Worm (Caenorhabditis elegans) whole organism, L3 larva: Measurements from ENCODE around the gene T04C12.9.

Source experiments
- R02D3.7 ChIP-seq: fragments of 150-350 bp; optimal IDR thresholded peaks from 2 replicates; lab custom pipeline; 2014; ENCODE audit warnings: missing biosample characterization, missing genetic modification characterization
- aly-2 ChIP-seq: fragments of 150-350 bp; optimal IDR thresholded peaks from 2 replicates; lab custom pipeline; 2014; ENCODE audit warnings: missing biosample characterization, missing genetic modification characterization
- ama-1 ChIP-seq: fragments of 150-350 bp; optimal IDR thresholded peaks from 2 replicates; lab custom pipeline; 2018
- ceh-16 ChIP-seq: sonication (generic microtip); optimal IDR thresholded peaks from 2 replicates; lab custom pipeline; 2017; ENCODE audit warnings: missing biosample characterization, missing genetic modification characterization
- ceh-28 ChIP-seq: fragments of 150-350 bp; optimal IDR thresholded peaks from 2 replicates; lab custom pipeline; 2014; ENCODE audit warnings: missing biosample characterization, missing genetic modification reagents, missing genetic modification characterization
- ceh-9 ChIP-seq: sonication (generic microtip); optimal IDR thresholded peaks from 2 replicates; lab custom pipeline; 2018; ENCODE audit warnings: missing biosample characterization, missing genetic modification characterization
- daf-12 ChIP-seq: fragments of 150-350 bp; optimal IDR thresholded peaks from 2 replicates; lab custom pipeline; 2014; ENCODE audit warnings: missing biosample characterization, missing genetic modification reagents, missing genetic modification characterization
- egl-27 ChIP-seq: sonication (generic microtip); optimal IDR thresholded peaks from 4 replicates; lab custom pipeline; 2017; ENCODE audit warnings: missing biosample characterization, missing genetic modification reagents, missing genetic modification characterization
- egl-5 ChIP-seq: fragments of 150-350 bp; optimal IDR thresholded peaks from 2 replicates; lab custom pipeline; 2017; ENCODE audit warnings: missing biosample characterization, missing genetic modification reagents, missing genetic modification characterization, inconsistent platforms
- elt-1 ChIP-seq: fragments of 150-350 bp; optimal IDR thresholded peaks from 2 replicates; lab custom pipeline; 2014; ENCODE audit warnings: missing biosample characterization, missing genetic modification characterization
- elt-2 ChIP-seq: sonication (generic microtip); optimal IDR thresholded peaks from 2 replicates; lab custom pipeline; 2016; ENCODE audit warnings: missing genetic modification reagents, mild to moderate bottlenecking, missing genetic modification characterization, missing compliant biosample characterization
- elt-3 ChIP-seq, 3 experiments: fragments of 150-350 bp in 1 of 3; sonication (generic microtip) in 2 of 3; optimal IDR thresholded peaks; 2 replicates in 2 of 3; 4 replicates in 1 of 3; lab custom pipeline; 2014 to 2017; ENCODE audit warnings: missing biosample characterization in 3 of 3, missing genetic modification characterization in 3 of 3
- eor-1 ChIP-seq, 2 experiments: fragments of 150-350 bp; optimal IDR thresholded peaks; 2 replicates each; lab custom pipeline; 2014 to 2018; ENCODE audit warnings: missing biosample characterization in 2 of 2, missing genetic modification characterization in 2 of 2
- fkh-10 ChIP-seq: sonication (generic microtip); optimal IDR thresholded peaks from 2 replicates; lab custom pipeline; 2017; ENCODE audit warnings: missing biosample characterization, missing genetic modification reagents, missing genetic modification characterization
- fkh-2 ChIP-seq: fragments of 150-350 bp; optimal IDR thresholded peaks from 2 replicates; lab custom pipeline; 2014; ENCODE audit warnings: missing biosample characterization, missing genetic modification reagents, missing genetic modification characterization
- fos-1 ChIP-seq: fragments of 150-350 bp; optimal IDR thresholded peaks from 2 replicates; lab custom pipeline; 2014; ENCODE audit warnings: missing biosample characterization, missing genetic modification characterization
- hmg-11 ChIP-seq: sonication (generic microtip); optimal IDR thresholded peaks from 2 replicates; lab custom pipeline; 2016; ENCODE audit warnings: missing genetic modification characterization, missing compliant biosample characterization
- jun-1 ChIP-seq: fragments of 150-350 bp; optimal IDR thresholded peaks from 2 replicates; lab custom pipeline; 2014; ENCODE audit warnings: missing biosample characterization, missing genetic modification reagents, missing genetic modification characterization
- lin-15B ChIP-seq: fragments of 150-350 bp; optimal IDR thresholded peaks from 2 replicates; lab custom pipeline; 2014; ENCODE audit warnings: missing biosample characterization, missing genetic modification characterization
- lin-39 ChIP-seq: fragments of 150-350 bp; optimal IDR thresholded peaks from 2 replicates; lab custom pipeline; 2018; ENCODE audit warnings: missing biosample characterization, missing genetic modification reagents, missing genetic modification characterization
- lsy-12 ChIP-seq: sonication (generic microtip); optimal IDR thresholded peaks from 2 replicates; lab custom pipeline; 2016; ENCODE audit warnings: mild to moderate bottlenecking, missing genetic modification characterization, missing compliant biosample characterization
- mml-1 ChIP-seq: fragments of 150-350 bp; sonication (generic microtip); optimal IDR thresholded peaks from 3 replicates; lab custom pipeline; 2014; ENCODE audit warnings: missing biosample characterization, missing genetic modification characterization
- nfya-1 ChIP-seq: sonication (generic microtip); optimal IDR thresholded peaks from 2 replicates; lab custom pipeline; 2017; ENCODE audit warnings: missing genetic modification characterization, mild to moderate bottlenecking, missing compliant biosample characterization, antibody characterized with exemption, moderate library complexity; ENCODE audit not compliant: insufficient read depth
- nhr-11 ChIP-seq: fragments of 150-350 bp; optimal IDR thresholded peaks from 2 replicates; lab custom pipeline; 2014; ENCODE audit warnings: missing biosample characterization, missing genetic modification characterization
- nhr-12 ChIP-seq: fragments of 150-350 bp; optimal IDR thresholded peaks from 2 replicates; lab custom pipeline; 2014; ENCODE audit warnings: missing biosample characterization, missing genetic modification characterization
- nhr-23 ChIP-seq: fragments of 150-350 bp; optimal IDR thresholded peaks from 2 replicates; lab custom pipeline; 2014; ENCODE audit warnings: missing biosample characterization, missing genetic modification reagents, missing genetic modification characterization
- nhr-237 ChIP-seq: fragments of 150-350 bp; optimal IDR thresholded peaks from 2 replicates; lab custom pipeline; 2014; ENCODE audit warnings: missing biosample characterization, missing genetic modification characterization
- nhr-25 ChIP-seq: sonication (generic microtip); optimal IDR thresholded peaks from 2 replicates; lab custom pipeline; 2017; ENCODE audit warnings: missing biosample characterization, missing genetic modification characterization
- nhr-28 ChIP-seq: fragments of 150-350 bp; optimal IDR thresholded peaks from 2 replicates; lab custom pipeline; 2014; ENCODE audit warnings: missing biosample characterization, missing genetic modification characterization
- nhr-43 ChIP-seq: sonication (generic microtip); optimal IDR thresholded peaks from 2 replicates; lab custom pipeline; 2016; ENCODE audit warnings: mild to moderate bottlenecking, missing genetic modification characterization, missing compliant biosample characterization; ENCODE audit not compliant: poor library complexity, severe bottlenecking
- nhr-67 ChIP-seq: fragments of 150-350 bp; optimal IDR thresholded peaks from 2 replicates; lab custom pipeline; 2014; ENCODE audit warnings: missing biosample characterization, missing genetic modification characterization
- nhr-76 ChIP-seq: fragments of 150-350 bp; sonication (generic microtip); optimal IDR thresholded peaks from 5 replicates; lab custom pipeline; 2014; ENCODE audit warnings: missing biosample characterization, missing genetic modification characterization
- nhr-77 ChIP-seq: fragments of 150-350 bp; optimal IDR thresholded peaks from 2 replicates; lab custom pipeline; 2014; ENCODE audit warnings: missing biosample characterization, missing genetic modification characterization
- pha-4 ChIP-seq: fragments of 150-350 bp; optimal IDR thresholded peaks from 2 replicates; lab custom pipeline; 2014; ENCODE audit warnings: missing biosample characterization, missing genetic modification reagents, missing genetic modification characterization
- pqm-1 ChIP-seq: fragments of 150-350 bp; optimal IDR thresholded peaks from 2 replicates; lab custom pipeline; 2017; ENCODE audit warnings: missing biosample characterization, missing genetic modification characterization, inconsistent platforms
- sea-2 ChIP-seq: fragments of 150-350 bp; sonication (generic microtip); optimal IDR thresholded peaks from 4 replicates; lab custom pipeline; 2014; ENCODE audit warnings: missing biosample characterization, missing genetic modification reagents, missing genetic modification characterization
- skn-1 ChIP-seq: fragments of 150-350 bp; optimal IDR thresholded peaks from 2 replicates; lab custom pipeline; 2014; ENCODE audit warnings: missing biosample characterization, missing genetic modification characterization
- unc-39 ChIP-seq: sonication (generic microtip); optimal IDR thresholded peaks from 4 replicates; lab custom pipeline; 2017; ENCODE audit warnings: missing biosample characterization, missing genetic modification characterization
- unc-62 ChIP-seq: fragments of 150-350 bp; sonication (generic microtip); optimal IDR thresholded peaks from 4 replicates; lab custom pipeline; 2014; ENCODE audit warnings: missing biosample characterization, missing genetic modification reagents, missing genetic modification characterization
- zag-1 ChIP-seq: fragments of 150-350 bp; optimal IDR thresholded peaks from 2 replicates; lab custom pipeline; 2014; ENCODE audit warnings: missing biosample characterization, missing genetic modification characterization
- ztf-11 ChIP-seq: fragments of 150-350 bp; optimal IDR thresholded peaks from 2 replicates; lab custom pipeline; 2014; ENCODE audit warnings: missing biosample characterization, missing genetic modification characterization
- ztf-4 ChIP-seq: fragments of 150-350 bp; optimal IDR thresholded peaks from 2 replicates; lab custom pipeline; 2014; ENCODE audit warnings: missing biosample characterization, missing genetic modification characterization

The T04C12.9 gene

DNA sequence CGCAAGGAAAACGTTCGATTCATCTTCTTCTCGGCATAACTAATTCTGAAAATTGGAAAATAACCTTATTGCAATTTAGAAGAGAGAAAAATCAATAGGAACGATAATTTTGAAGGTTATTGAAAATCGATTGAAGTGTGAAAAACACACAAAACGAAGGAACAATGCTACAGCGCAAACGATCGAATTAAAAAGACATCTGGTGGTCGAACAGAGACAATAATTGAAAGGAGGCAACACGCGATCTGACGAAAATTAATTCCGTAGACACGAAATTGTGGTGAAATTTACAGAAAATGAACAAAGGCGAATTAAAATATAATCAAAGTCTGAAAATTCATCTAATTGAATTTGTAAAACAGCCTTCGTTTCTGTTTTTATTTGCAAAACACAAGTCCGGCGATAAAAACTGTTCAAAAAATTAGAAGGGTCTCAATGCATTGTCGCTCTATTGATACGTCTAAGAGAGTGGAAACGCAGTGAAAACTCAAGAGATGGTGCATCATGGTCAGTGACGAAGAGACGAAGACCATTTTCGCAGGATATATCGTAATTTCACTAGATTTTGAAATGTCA, 23.5 kb downstream of the T04C12.9 start, which contains the start of gene pak-2 (continued):
- no peak for TF ChIP-seq nhr-12 (tag; lab: Kevin White, UChicago)
- no peak for TF ChIP-seq R02D3.7 (tag; lab: Kevin White, UChicago)
- no peak for TF ChIP-seq eor-1 (tag; optimal IDR thresholded peaks at IDR 0.05; lab: Kevin White, UChicago)
- TF ChIP-seq nhr-76 (tag; lab: Kevin White, UChicago), result no peak
- peak; percentile 8 for TF ChIP-seq jun-1
- TF ChIP-seq ama-1 (lab: Kevin White, UChicago), result no peak
- TF ChIP-seq daf-12 (tag; lab: Kevin White, UChicago), result no peak

DNA sequence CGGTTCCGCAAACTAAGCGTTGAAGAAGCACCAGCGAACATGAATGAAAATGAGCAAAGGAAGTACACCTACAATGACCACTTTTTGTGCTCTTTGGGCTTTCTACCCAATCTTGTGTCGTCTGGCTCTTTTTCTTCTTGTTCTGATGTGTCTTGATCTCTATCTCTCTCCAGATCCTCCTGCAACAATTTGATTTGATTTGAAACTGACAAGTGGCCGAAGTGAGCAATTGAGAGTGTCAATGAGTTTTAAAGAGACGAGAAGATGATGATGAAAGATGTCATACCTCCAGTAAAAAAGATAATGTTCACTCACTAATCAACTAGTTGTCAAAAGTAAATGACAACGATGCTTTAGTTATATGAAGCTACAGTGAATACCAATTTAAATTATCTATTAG, 28.3 kb downstream of the T04C12.9 start, which contains the start of gene pptr-2:
Gene pptr-2, minus strand, starts transcription at position 184 of the 400 bp plus-strand sequence.
- TF ChIP-seq nfya-1 (tag; lab: Kevin White, UChicago), result peak; percentile 21
- TF ChIP-seq nhr-23 (tag; lab: Kevin White, UChicago), result no peak
- TF ChIP-seq ztf-4 (tag; lab: Kevin White, UChicago), result no peak
- TF ChIP-seq, all 47 proteins: peak for 1

DNA sequence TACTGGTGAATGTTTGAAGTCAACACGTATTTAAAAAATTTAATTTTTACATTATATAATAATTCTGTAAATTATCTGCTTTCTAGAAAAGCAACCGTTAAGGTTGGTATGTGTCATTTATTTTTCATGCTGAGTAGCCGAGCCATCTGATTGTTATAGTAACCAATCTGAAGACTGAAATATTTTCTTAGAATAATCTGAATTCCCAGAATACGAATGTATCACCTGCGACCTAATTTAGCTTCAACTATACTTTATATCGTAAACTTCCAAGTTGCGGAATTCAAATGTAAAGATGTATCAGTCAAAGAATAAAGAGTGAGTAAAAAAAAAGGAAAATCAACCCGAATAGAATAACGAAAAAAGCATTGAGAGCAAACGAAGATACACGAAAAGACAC, 29.8 kb downstream of the T04C12.9 start:
- TF ChIP-seq nhr-23 (tag; lab: Kevin White, UChicago) (no peak), nhr-77 (tag; lab: Kevin White, UChicago) (no peak), aly-2 (tag; lab: Kevin White, UChicago) (no peak), nhr-11 (tag; lab: Kevin White, UChicago) (no peak), ceh-16 (tag; lab: Kevin White, UChicago) (no peak), unc-39 (no peak), jun-1 (no peak), nhr-43 (no peak), elt-1 (tag; lab: Kevin White, UChicago) (no peak)

DNA sequence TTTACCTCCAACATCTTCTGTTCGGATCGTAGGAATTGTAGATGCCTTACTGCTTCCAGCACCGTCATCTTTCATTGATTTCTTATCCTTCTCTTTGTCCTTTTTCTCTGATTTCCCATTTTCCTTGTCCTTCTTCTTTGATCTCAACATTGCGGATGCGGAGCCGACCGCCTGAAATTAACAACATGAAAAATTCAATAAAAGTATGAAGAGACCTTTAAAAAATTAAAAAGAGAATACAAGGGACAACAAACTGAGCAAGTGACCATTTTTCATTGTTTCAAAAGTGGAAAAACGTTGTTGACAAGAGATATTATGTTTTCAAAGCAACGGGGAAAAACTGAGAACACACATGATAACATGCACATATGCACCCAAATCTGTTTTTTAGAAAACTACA, 32.3 kb downstream of the T04C12.9 start:
- TF ChIP-seq hmg-11 (tag; lab: Kevin White, UChicago) (no peak), unc-39 (no peak), ceh-9 (no peak), fkh-10 (GFP tag; lab: Kevin White, UChicago) (no peak), nhr-11 (tag; lab: Kevin White, UChicago) (no peak), mml-1 (tag; lab: Kevin White, UChicago) (no peak), nhr-43 (no peak), elt-2 (tag; lab: Kevin White, UChicago) (no peak), egl-27 (no peak), pha-4 (tag; lab: Kevin White, UChicago) (no peak), zag-1 (tag; lab: Kevin White, UChicago) (no peak), nfya-1 (tag; lab: Kevin White, UChicago) (no peak), nhr-23 (tag; lab: Kevin White, UChicago) (no peak)

DNA sequence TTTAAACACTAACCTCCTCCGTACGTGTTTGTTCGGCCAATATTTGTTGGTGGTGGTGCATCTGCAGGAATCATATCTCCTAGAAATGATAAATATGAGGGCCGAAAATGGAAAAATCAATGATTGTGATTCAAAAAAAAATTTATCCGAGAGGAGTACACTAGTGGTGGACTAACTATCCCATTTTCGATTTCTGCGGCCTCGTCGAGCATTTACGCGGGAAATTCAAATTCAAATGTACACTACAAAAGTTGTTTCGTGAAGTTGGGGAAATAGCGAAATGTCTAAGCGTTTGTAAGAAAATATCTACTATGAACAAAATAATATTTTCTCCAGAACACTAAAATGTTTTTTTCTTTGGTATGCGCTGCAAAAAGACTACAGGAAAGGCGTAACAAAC, 33.7 kb downstream of the T04C12.9 start:
- TF ChIP-seq nfya-1 (tag; lab: Kevin White, UChicago), result peak; percentile 27
- TF ChIP-seq pqm-1 (tag; lab: Kevin White, UChicago), result no peak
- TF ChIP-seq lin-39 (tag; lab: Kevin White, UChicago), result peak; percentile 32
- peak; percentile 84 for TF ChIP-seq nhr-43
- no peak for TF ChIP-seq skn-1 (tag; lab: Kevin White, UChicago)
- TF ChIP-seq lsy-12 (tag; lab: Kevin White, UChicago), result peak; percentile 30
- TF ChIP-seq sea-2 (GFP tag; lab: Kevin White, UChicago), result no peak
- TF ChIP-seq ceh-16 (tag; lab: Kevin White, UChicago), result no peak
- no peak for TF ChIP-seq elt-3 (tag; optimal IDR thresholded peaks at IDR 0.05; lab: Kevin White, UChicago)
- no peak for TF ChIP-seq ztf-11
- TF ChIP-seq lin-15B (tag; lab: Kevin White, UChicago), result peak; percentile 59
- TF ChIP-seq nhr-28 (tag; lab: Kevin White, UChicago), result no peak
- TF ChIP-seq nhr-237 (tag; lab: Kevin White, UChicago), result no peak
- no peak for TF ChIP-seq unc-62 (GFP tag; lab: Kevin White, UChicago)
- peak; percentile 29 for TF ChIP-seq hmg-11 (tag; lab: Kevin White, UChicago)
- no peak for TF ChIP-seq egl-5 (tag; lab: Kevin White, UChicago)
- no peak for TF ChIP-seq fos-1 (tag; lab: Kevin White, UChicago)
- TF ChIP-seq nhr-67 (tag; lab: Kevin White, UChicago), result no peak
- no peak for TF ChIP-seq nhr-76 (tag; lab: Kevin White, UChicago)
- TF ChIP-seq ceh-9, result no peak
- TF ChIP-seq zag-1 (tag; lab: Kevin White, UChicago), result no peak
- peak; percentile 74 for TF ChIP-seq pha-4 (tag; lab: Kevin White, UChicago)
- peak; percentile 23 for TF ChIP-seq nhr-25
- TF ChIP-seq nhr-12 (tag; lab: Kevin White, UChicago), result no peak
- TF ChIP-seq nhr-23 (tag; lab: Kevin White, UChicago), result peak; percentile 69
- no peak for TF ChIP-seq daf-12 (tag; lab: Kevin White, UChicago)
- peak; percentile 12 for TF ChIP-seq jun-1
- peak; percentile 43 for TF ChIP-seq ceh-28 (tag; lab: Kevin White, UChicago)
- TF ChIP-seq fkh-2 (tag; lab: Kevin White, UChicago), result no peak
- TF ChIP-seq elt-2 (tag; lab: Kevin White, UChicago), result peak; percentile 18
